Worm (Caenorhabditis elegans): ENCODE data around the gene rbm-7.

Gene rbm-7

DNA sequence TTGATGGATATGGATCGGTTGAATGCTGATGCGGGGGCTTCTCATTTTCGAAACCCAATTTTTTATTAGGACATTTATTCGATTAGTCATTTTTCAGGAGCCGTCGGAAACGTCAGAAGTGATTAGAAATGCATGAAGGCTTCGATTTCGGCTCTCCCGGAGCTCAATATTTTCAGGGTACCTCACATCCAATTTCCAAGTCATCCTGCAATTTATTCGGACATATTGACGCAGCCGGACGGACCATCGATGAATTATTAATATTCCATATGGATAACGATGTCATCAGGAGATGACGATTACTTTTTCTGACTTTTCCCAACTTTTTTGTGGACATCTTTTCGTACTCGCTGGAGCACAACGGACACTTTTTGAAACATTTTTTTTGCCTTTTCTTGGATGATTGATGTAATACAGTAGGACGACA, 25.0 kb downstream of the rbm-7 start:
- TF ChIP-seq W03F9.2 (tag; optimal IDR thresholded peaks at IDR 0.05) (no peak), dao-5 (tag; optimal IDR thresholded peaks at IDR 0.05) (no peak), him-1 (tag; optimal IDR thresholded peaks at IDR 0.05) (no peak)

DNA sequence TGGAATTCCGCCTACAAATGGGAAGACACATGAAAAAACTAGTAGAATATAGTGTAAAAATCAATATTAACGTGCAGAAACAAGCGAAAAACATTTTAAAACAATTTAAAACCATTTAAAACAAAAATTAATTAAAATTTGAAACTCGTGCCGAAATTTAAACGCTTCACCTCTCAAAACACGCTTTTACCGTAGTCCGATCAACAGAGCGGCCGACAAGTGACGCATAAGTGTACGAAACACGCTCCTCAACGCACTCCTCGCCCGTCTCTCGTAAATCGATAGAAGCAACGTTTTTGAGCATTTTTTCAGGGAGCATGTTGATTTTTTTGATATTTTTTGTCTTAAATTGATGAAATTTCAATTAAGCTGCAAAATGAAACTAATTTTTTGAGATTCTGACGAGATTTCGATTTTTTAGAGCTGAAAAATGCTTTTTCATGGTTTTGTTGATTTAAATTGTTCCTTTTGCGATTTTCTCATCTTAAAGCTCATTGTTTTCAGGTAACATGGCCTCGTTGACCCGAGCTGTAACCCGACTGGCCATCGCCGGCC, 26.6 kb downstream of the rbm-7 start, which contains the start of gene cox-5A:
TSS of gene cox-5A (plus strand) at position 505 of the 555 bp plus-strand sequence.
- peak; percentile 99 for TF ChIP-seq W03F9.2 (tag; optimal IDR thresholded peaks at IDR 0.05)
- TF ChIP-seq dao-5 (tag; optimal IDR thresholded peaks at IDR 0.05): no peak
- peak; percentile 98 for TF ChIP-seq him-1 (tag; optimal IDR thresholded peaks at IDR 0.05)

DNA sequence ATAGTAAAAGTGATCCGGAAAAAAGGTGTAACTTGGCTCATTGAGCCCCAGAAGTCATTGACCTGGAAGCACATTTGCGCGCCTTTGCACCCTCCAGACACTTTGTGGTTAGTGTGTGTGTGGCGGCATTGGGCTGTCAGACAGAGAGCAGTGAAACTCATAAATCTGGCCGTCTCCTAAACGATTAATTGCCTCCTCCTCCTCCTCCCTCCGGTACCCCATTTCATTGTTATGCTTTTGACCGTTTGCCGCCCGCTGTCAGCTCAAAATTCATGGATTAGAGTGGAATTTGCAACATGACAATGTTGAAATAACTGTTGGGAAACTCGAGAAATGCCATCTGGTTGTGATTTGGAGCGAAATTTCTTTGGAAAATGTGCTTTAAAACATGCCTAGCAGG, 27.6 kb downstream of the rbm-7 start:
- TF ChIP-seq dao-5 (tag; optimal IDR thresholded peaks at IDR 0.05) (no peak), W03F9.2 (tag; optimal IDR thresholded peaks at IDR 0.05) (no peak), him-1 (tag; optimal IDR thresholded peaks at IDR 0.05) (no peak)

ce11 chrIII:12894207-12894606, 37.5 kb downstream of the rbm-7 start:
- TF ChIP-seq dao-5 (tag; optimal IDR thresholded peaks at IDR 0.05) (no peak), W03F9.2 (tag; optimal IDR thresholded peaks at IDR 0.05) (no peak), him-1 (tag; optimal IDR thresholded peaks at IDR 0.05) (no peak)

DNA sequence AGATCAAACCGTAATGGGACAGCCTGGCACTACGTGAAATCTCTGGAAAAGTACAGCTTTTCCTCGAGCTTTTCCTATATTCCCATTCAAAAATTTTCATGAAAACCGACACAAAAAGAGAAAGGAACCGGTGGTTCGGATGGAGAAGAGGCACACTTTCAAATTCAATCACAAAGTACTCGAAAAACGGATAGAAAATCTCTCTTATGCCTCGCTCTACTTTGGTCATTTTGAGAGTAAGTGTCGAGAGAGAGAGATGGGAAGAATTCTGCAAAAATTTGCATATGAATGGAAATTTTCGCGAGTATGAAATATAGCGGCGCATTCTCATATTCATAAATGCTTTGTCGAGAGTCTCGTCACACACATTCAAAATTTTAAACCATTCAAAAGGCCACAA, 38.9 kb downstream of the rbm-7 start:
- TF ChIP-seq W03F9.2 (tag; optimal IDR thresholded peaks at IDR 0.05) (no peak), him-1 (tag; optimal IDR thresholded peaks at IDR 0.05) (no peak), dao-5 (tag; optimal IDR thresholded peaks at IDR 0.05) (no peak)

DNA sequence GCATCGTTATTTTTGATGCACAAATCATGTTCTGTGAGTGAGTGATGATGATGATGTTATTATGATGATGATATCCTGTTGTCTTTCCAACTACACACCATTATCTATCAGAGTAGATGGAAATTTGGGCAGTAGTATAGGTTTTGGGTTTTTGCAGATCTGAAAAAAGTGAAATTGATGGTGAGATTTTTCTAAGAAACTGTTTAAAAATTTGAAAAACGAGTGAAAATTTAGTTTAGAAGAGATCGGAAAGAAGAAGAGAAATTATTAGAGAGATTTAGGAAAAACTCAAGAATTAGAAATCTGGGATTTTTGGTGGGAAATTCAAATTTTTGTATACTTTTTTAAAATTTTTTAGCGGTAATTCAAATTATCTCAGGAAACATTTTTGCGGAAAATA, 40.1 kb downstream of the rbm-7 start, which contains the start of the genes Y37D8A.29 and unc-71:
TSS of gene Y37D8A.29 (minus strand) at position 101 of the 400 bp plus-strand sequence.
TSS of gene unc-71 (minus strand) at position 159 of the 400 bp plus-strand sequence.
- TF ChIP-seq him-1 (tag; optimal IDR thresholded peaks at IDR 0.05) (no peak), W03F9.2 (tag; optimal IDR thresholded peaks at IDR 0.05) (no peak), dao-5 (tag; optimal IDR thresholded peaks at IDR 0.05) (no peak)

- TF ChIP-seq dao-5 (tag; optimal IDR thresholded peaks at IDR 0.05) (no peak), W03F9.2 (tag; optimal IDR thresholded peaks at IDR 0.05) (no peak), him-1 (tag; optimal IDR thresholded peaks at IDR 0.05) (no peak)
These were observed 46.5 kb downstream of the rbm-7 start for ce11 chrIII:12885153-12885552.

DNA sequence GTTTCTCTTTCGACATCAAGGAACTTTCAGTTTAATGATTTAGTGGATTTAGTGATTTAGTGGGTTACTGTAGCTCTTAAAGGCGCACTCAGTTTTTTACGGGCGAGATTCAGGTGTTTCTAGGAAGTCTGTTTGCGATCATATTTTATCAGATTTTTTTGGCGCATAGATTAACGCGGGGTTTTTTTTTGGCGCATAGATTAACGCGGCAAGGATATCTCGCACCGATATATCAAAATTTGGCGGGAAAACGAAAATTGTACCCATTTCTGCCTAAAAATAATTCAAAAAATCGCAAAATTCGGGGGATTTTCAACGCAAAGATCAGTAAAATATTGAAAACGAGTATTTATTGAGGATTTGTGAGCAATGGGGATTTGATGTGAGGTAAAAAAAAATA, 51.0 kb downstream of the rbm-7 start:
- no peak for TF ChIP-seq him-1 (tag; optimal IDR thresholded peaks at IDR 0.05)
- no peak for TF ChIP-seq dao-5 (tag; optimal IDR thresholded peaks at IDR 0.05)
- no peak for TF ChIP-seq W03F9.2 (tag; optimal IDR thresholded peaks at IDR 0.05)

Data from whole organism, L4/young adult.